Worm (Caenorhabditis elegans) whole organism, L4 larva: ENCODE data around the gene ceh-40.
A peak's percentile ranks its signal among the peaks of the same experiment; 100 is the strongest.

Source experiments
- D1046.2 ChIP-seq: fragments of 200-800 bp; sonication (Bioruptor generic); IDR thresholded peaks from 2 replicates; pipeline ENCODE4 v1.3.6; 2022; ENCODE audit warnings: missing genetic modification characterization, missing compliant biosample characterization
- F10B5.3 ChIP-seq: sonication (generic microtip); optimal IDR thresholded peaks from 2 replicates; lab custom pipeline; 2016; ENCODE audit warnings: mild to moderate bottlenecking, missing genetic modification characterization, missing compliant biosample characterization
- F26F4.8 ChIP-seq: fragments of 200-800 bp; sonication (Bioruptor generic); conservative IDR thresholded peaks from 2 replicates; pipeline ENCODE4 v1.3.6; 2022; ENCODE audit warnings: missing genetic modification characterization, missing compliant biosample characterization
- F37D6.2 ChIP-seq: sonication (generic microtip); optimal IDR thresholded peaks from 2 replicates; lab custom pipeline; 2016; ENCODE audit warnings: mild to moderate bottlenecking, missing genetic modification characterization, missing compliant biosample characterization
- F49E8.2 ChIP-seq: sonication (generic microtip); optimal IDR thresholded peaks from 2 replicates; lab custom pipeline; 2016; ENCODE audit warnings: missing compliant biosample characterization, mild to moderate bottlenecking, missing genetic modification characterization, borderline replicate concordance
- Y105C5A.15 ChIP-seq: fragments of 200-800 bp; sonication (Bioruptor generic); IDR thresholded peaks from 2 replicates; pipeline ENCODE4 v1.3.6; 2022; ENCODE audit warnings: missing genetic modification characterization, missing compliant biosample characterization
- Y75B8A.6 ChIP-seq: fragments of 200-800 bp; sonication (Bioruptor generic); IDR thresholded peaks from 2 replicates; pipeline ENCODE4 v1.3.6; 2022; ENCODE audit warnings: missing genetic modification reagents, missing genetic modification characterization, missing compliant biosample characterization
- ZK337.2 ChIP-seq: fragments of 200-800 bp; sonication (Bioruptor generic); IDR thresholded peaks from 2 replicates; pipeline ENCODE4 v1.3.6; 2022; ENCODE audit warnings: missing genetic modification reagents, missing genetic modification characterization, missing compliant biosample characterization
- aha-1 ChIP-seq: fragments of 150-350 bp; peaks from one replicate; lab custom pipeline; 2014; ENCODE audit warnings: missing biosample characterization, missing genetic modification characterization
- aly-2 ChIP-seq: sonication (generic microtip); optimal IDR thresholded peaks from 2 replicates; lab custom pipeline; 2018; ENCODE audit warnings: missing biosample characterization, missing genetic modification characterization
- ceh-20 ChIP-seq: fragments of 200-800 bp; sonication (Bioruptor generic); IDR thresholded peaks from 2 replicates; pipeline ENCODE4 v1.3.6; 2022; ENCODE audit warnings: missing genetic modification reagents, missing genetic modification characterization, missing compliant biosample characterization
- ceh-32 ChIP-seq: sonication (generic microtip); optimal IDR thresholded peaks from 2 replicates; lab custom pipeline; 2016; ENCODE audit warnings: mild to moderate bottlenecking, missing genetic modification characterization, missing compliant biosample characterization; ENCODE audit not compliant: poor library complexity
- ceh-44 ChIP-seq: fragments of 200-800 bp; sonication (Bioruptor generic); IDR thresholded peaks from 2 replicates; pipeline ENCODE4 v1.3.6; 2022; ENCODE audit warnings: missing genetic modification reagents, missing genetic modification characterization, missing compliant biosample characterization
- ceh-62 ChIP-seq: sonication (generic microtip); optimal IDR thresholded peaks from 2 replicates; lab custom pipeline; 2017; ENCODE audit warnings: missing biosample characterization, missing genetic modification characterization
- cey-2 ChIP-seq: sonication (generic microtip); optimal IDR thresholded peaks from 3 replicates; lab custom pipeline; 2017; ENCODE audit warnings: missing genetic modification characterization, mild to moderate bottlenecking, missing compliant biosample characterization, antibody characterized with exemption, borderline replicate concordance; ENCODE audit not compliant: insufficient read depth
- daf-16 ChIP-seq, 3 experiments: sonication (generic microtip); optimal IDR thresholded peaks; 2 replicates each; lab custom pipeline; 2016 to 2017; ENCODE audit warnings: missing genetic modification characterization in 3 of 3, missing genetic modification reagents in 3 of 3, mild to moderate bottlenecking in 2 of 3, missing compliant biosample characterization in 2 of 3, missing biosample characterization in 1 of 3, moderate library complexity in 1 of 3
- daf-8 ChIP-seq: fragments of 200-800 bp; sonication (Bioruptor generic); IDR thresholded peaks from 2 replicates; pipeline ENCODE4 v1.3.6; 2022; ENCODE audit warnings: missing genetic modification characterization, missing compliant biosample characterization
- dmd-6 ChIP-seq: fragments of 200-800 bp; sonication (Bioruptor generic); IDR thresholded peaks from 2 replicates; pipeline ENCODE4 v1.3.6; 2022; ENCODE audit warnings: missing genetic modification reagents, missing genetic modification characterization, missing compliant biosample characterization
- dmd-8 ChIP-seq: fragments of 200-800 bp; sonication (Bioruptor generic); IDR thresholded peaks from 2 replicates; pipeline ENCODE4 v1.3.6; 2022; ENCODE audit warnings: missing genetic modification characterization, missing compliant biosample characterization
- egl-27 ChIP-seq: sonication (generic microtip); optimal IDR thresholded peaks from 3 replicates; lab custom pipeline; 2017; ENCODE audit warnings: missing biosample characterization, missing genetic modification reagents, missing genetic modification characterization
- egl-43 ChIP-seq: fragments of 200-800 bp; sonication (Bioruptor generic); IDR thresholded peaks from 2 replicates; pipeline ENCODE4 v1.3.6; 2022; ENCODE audit warnings: missing genetic modification reagents, missing genetic modification characterization, missing compliant biosample characterization
- fos-1 ChIP-seq: fragments of 150-350 bp; optimal IDR thresholded peaks from 2 replicates; lab custom pipeline; 2014; ENCODE audit warnings: missing biosample characterization, missing genetic modification characterization
- hif-1 ChIP-seq, 2 experiments: sonication (generic microtip); optimal IDR thresholded peaks; 2 replicates each; lab custom pipeline; 2016 to 2017; ENCODE audit warnings: missing compliant biosample characterization in 2 of 2, missing genetic modification characterization in 2 of 2, missing genetic modification reagents in 2 of 2, missing genotype in 2 of 2, mild to moderate bottlenecking in 1 of 2
- hlh-30 ChIP-seq: sonication (generic microtip); optimal IDR thresholded peaks from 2 replicates; lab custom pipeline; 2017; ENCODE audit warnings: antibody characterized with exemption, mild to moderate bottlenecking, missing genetic modification characterization, missing compliant biosample characterization; ENCODE audit not compliant: insufficient read depth
- hmg-1.1 ChIP-seq: fragments of 200-800 bp; sonication (Bioruptor generic); IDR thresholded peaks from 2 replicates; pipeline ENCODE4 v1.3.6; 2022; ENCODE audit warnings: missing genetic modification reagents, missing genetic modification characterization, missing compliant biosample characterization
- lin-15B ChIP-seq: fragments of 150-350 bp; sonication (generic microtip); optimal IDR thresholded peaks from 3 replicates; lab custom pipeline; 2014; ENCODE audit warnings: missing biosample characterization, missing genetic modification characterization
- lin-29 ChIP-seq: fragments of 200-800 bp; sonication (Bioruptor generic); IDR thresholded peaks from 2 replicates; pipeline ENCODE4 v1.3.6; 2022; ENCODE audit warnings: missing genetic modification reagents, missing genetic modification characterization, missing compliant biosample characterization
- lin-39 ChIP-seq: fragments of 150-350 bp; optimal IDR thresholded peaks from 2 replicates; lab custom pipeline; 2014; ENCODE audit warnings: missing biosample characterization, missing genetic modification reagents, missing genetic modification characterization
- lsy-2 ChIP-seq, 2 experiments: fragments of 150-350 bp in 1 of 2; sonication (generic microtip) in 1 of 2; optimal IDR thresholded peaks; 2 replicates each; lab custom pipeline; 2014 to 2017; ENCODE audit warnings: missing biosample characterization in 2 of 2, missing genetic modification characterization in 2 of 2
- mdl-1 ChIP-seq, 2 experiments: fragments of 150-350 bp in 1 of 2; sonication (generic microtip) in 1 of 2; optimal IDR thresholded peaks; 2 replicates each; lab custom pipeline; 2014 to 2017; ENCODE audit warnings: missing biosample characterization in 2 of 2, missing genetic modification characterization in 2 of 2
- mes-2 ChIP-seq: sonication (generic microtip); optimal IDR thresholded peaks from 2 replicates; lab custom pipeline; 2016; ENCODE audit warnings: missing genotype, mild to moderate bottlenecking, missing genetic modification characterization, missing compliant biosample characterization; ENCODE audit not compliant: poor library complexity, severe bottlenecking
- nhr-111 ChIP-seq: fragments of 200-800 bp; sonication (Bioruptor generic); optimal IDR thresholded peaks from 2 replicates; lab custom pipeline; 2018; ENCODE audit warnings: mild to moderate bottlenecking, missing genetic modification characterization, missing compliant biosample characterization
- nhr-237 ChIP-seq: sonication (generic microtip); optimal IDR thresholded peaks from 2 replicates; lab custom pipeline; 2017; ENCODE audit warnings: missing biosample characterization, missing genetic modification characterization
- nhr-28 ChIP-seq: fragments of 150-350 bp; optimal IDR thresholded peaks from 2 replicates; lab custom pipeline; 2014; ENCODE audit warnings: missing biosample characterization, missing genetic modification characterization
- pqm-1 ChIP-seq: sonication (generic microtip); optimal IDR thresholded peaks from 2 replicates; lab custom pipeline; 2017; ENCODE audit warnings: missing biosample characterization, missing genetic modification characterization
- rbr-2 ChIP-seq: sonication (generic microtip); optimal IDR thresholded peaks from 2 replicates; lab custom pipeline; 2016; ENCODE audit warnings: missing genotype, missing genetic modification characterization, missing compliant biosample characterization
- saeg-2 ChIP-seq: fragments of 200-800 bp; sonication (Bioruptor generic); IDR thresholded peaks from 2 replicates; pipeline ENCODE4 v1.3.6; 2022; ENCODE audit warnings: missing genetic modification reagents, missing genetic modification characterization, missing compliant biosample characterization
- sdz-12 ChIP-seq: fragments of 200-800 bp; sonication (Bioruptor generic); optimal IDR thresholded peaks from 2 replicates; lab custom pipeline; 2018; ENCODE audit warnings: mild to moderate bottlenecking, missing genetic modification characterization, missing compliant biosample characterization
- snpc-1.2 ChIP-seq: fragments of 200-800 bp; sonication (Bioruptor generic); IDR thresholded peaks from 2 replicates; pipeline ENCODE4 v1.3.6; 2022; ENCODE audit warnings: missing genetic modification reagents, missing genetic modification characterization, missing compliant biosample characterization
- snpc-4 ChIP-seq: fragments of 150-350 bp; optimal IDR thresholded peaks from 2 replicates; lab custom pipeline; 2014; ENCODE audit warnings: missing biosample characterization, missing genetic modification characterization
- tag-97 ChIP-seq: fragments of 200-800 bp; sonication (Bioruptor generic); IDR thresholded peaks from 2 replicates; pipeline ENCODE4 v1.3.6; 2022; ENCODE audit warnings: missing genetic modification characterization, missing compliant biosample characterization
- tra-1 ChIP-seq: fragments of 200-800 bp; sonication (Bioruptor generic); IDR thresholded peaks from 2 replicates; pipeline ENCODE4 v1.3.6; 2022; ENCODE audit warnings: missing genetic modification reagents, missing genetic modification characterization, missing compliant biosample characterization
- unc-39 ChIP-seq: sonication (generic microtip); optimal IDR thresholded peaks from 2 replicates; lab custom pipeline; 2017; ENCODE audit warnings: missing biosample characterization, missing genetic modification characterization
- unc-62 ChIP-seq, 3 experiments: fragments of 150-350 bp in 1 of 3; sonication (generic microtip); optimal IDR thresholded peaks in 2 of 3; peaks in 1 of 3; 1 replicate in 1 of 3; 2 replicates in 2 of 3; lab custom pipeline; 2014 to 2017; ENCODE audit warnings: missing biosample characterization in 3 of 3, missing genetic modification characterization in 3 of 3, missing genetic modification reagents in 3 of 3, missing genotype in 1 of 3
- zfp-3 ChIP-seq: fragments of 200-800 bp; sonication (Bioruptor generic); conservative IDR thresholded peaks from 2 replicates; pipeline ENCODE4 v1.3.6; 2022; ENCODE audit warnings: missing genetic modification reagents, missing genetic modification characterization, missing compliant biosample characterization
- zip-2 ChIP-seq: fragments of 150-350 bp; optimal IDR thresholded peaks from 2 replicates; lab custom pipeline; 2014; ENCODE audit warnings: missing biosample characterization, missing genetic modification characterization
- ztf-7 ChIP-seq: fragments of 150-350 bp; optimal IDR thresholded peaks from 2 replicates; lab custom pipeline; 2014; ENCODE audit warnings: missing biosample characterization, missing genetic modification characterization

Gene ceh-40

DNA sequence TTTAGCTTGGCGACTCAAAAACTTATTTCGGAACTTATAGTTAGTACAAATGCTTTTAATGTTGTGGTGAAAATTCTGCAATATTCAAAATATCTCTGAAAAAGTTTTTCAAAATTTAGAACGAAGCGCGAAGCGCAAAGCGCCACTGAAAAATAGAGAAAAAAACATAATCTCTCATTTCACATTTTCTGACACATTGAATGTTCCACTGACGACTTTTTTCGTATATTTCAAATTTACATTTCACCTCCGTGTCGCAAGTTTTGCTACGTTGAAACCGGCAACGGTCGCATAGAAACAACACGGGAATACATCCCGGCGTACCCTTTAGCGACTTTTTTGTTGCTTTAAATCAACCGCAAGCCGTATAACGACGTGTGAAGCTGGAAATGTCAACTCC, 27.8 kb upstream of the ceh-40 start, which contains the start of gene F42F12.14:
TSS of gene F42F12.14 (plus strand) at position 301 of the 400 bp plus-strand sequence.
- TF ChIP-seq snpc-4 (tag; lab: Kevin White, UChicago) (no peak), unc-39 (tag; lab: Kevin White, UChicago) (no peak), unc-62 (GFP tag; optimal IDR thresholded peaks at IDR 0.05 in 1 of 2; lab: Kevin White, UChicago) (peak in 1 of 2 experiments; percentile 74), unc-62 (tag; optimal IDR thresholded peaks at IDR 0.05; lab: Kevin White, UChicago) (no peak), hlh-30 (tag; lab: Kevin White, UChicago) (no peak), aly-2 (tag; lab: Kevin White, UChicago) (no peak), cey-2 (no peak)

- peak; percentile 28 for TF ChIP-seq ztf-7 (tag; lab: Kevin White, UChicago)
- no peak for TF ChIP-seq lin-29
- no peak for TF ChIP-seq pqm-1
- TF ChIP-seq lsy-2 (tag; optimal IDR thresholded peaks at IDR 0.05; lab: Kevin White, UChicago), result no peak
- peak; percentile 54 for TF ChIP-seq dmd-6
- no peak for TF ChIP-seq F37D6.2 (tag; lab: Kevin White, UChicago)
- 0 out of 2 replicates have a peak, but pooled peaks have one; percentile 51 for TF ChIP-seq ZK337.2
- peak; percentile 81 for TF ChIP-seq ceh-44 (GFP tag; lab: Robert Waterston, UW)
- TF ChIP-seq F49E8.2 (tag; lab: Kevin White, UChicago), result no peak
- TF ChIP-seq F10B5.3 (tag; lab: Kevin White, UChicago), result no peak
- TF ChIP-seq ceh-62 (tag; lab: Kevin White, UChicago), result no peak
- TF ChIP-seq nhr-111 (GFP tag; lab: Kevin White, UChicago), result no peak
- TF ChIP-seq daf-8 (GFP tag; lab: Robert Waterston, UW), result no peak
- no peak for TF ChIP-seq mdl-1 (tag; optimal IDR thresholded peaks at IDR 0.05; lab: Kevin White, UChicago)
- 0 out of 2 replicates have a peak, but pooled peaks have one; percentile 53 for TF ChIP-seq zfp-3 (GFP tag; lab: Robert Waterston, UW)
- no peak for TF ChIP-seq unc-39 (tag; lab: Kevin White, UChicago)
- TF ChIP-seq zip-2 (tag; lab: Kevin White, UChicago), result no peak
- peak; percentile 56 for TF ChIP-seq nhr-28 (tag; lab: Kevin White, UChicago)
- TF ChIP-seq ceh-32 (tag; lab: Kevin White, UChicago), result no peak
- peak; percentile 28 for TF ChIP-seq rbr-2
- peak; percentile 42; the same call in 1 of the 2 replicates for TF ChIP-seq ceh-20
- peak; percentile 78 for TF ChIP-seq hmg-1.1 (GFP tag; lab: Robert Waterston, UW)
- no peak; the same call in none of the 2 replicates for TF ChIP-seq egl-43 (GFP tag; lab: Robert Waterston, UW)
- no peak for TF ChIP-seq lin-15B (tag; lab: Kevin White, UChicago)
- peak; percentile 80 for TF ChIP-seq dmd-8
- TF ChIP-seq hlh-30 (tag; lab: Kevin White, UChicago), result peak; percentile 27
- peak; percentile 92 for TF ChIP-seq aha-1 (tag; lab: Kevin White, UChicago)
- TF ChIP-seq fos-1 (tag; lab: Kevin White, UChicago), result no peak
- TF ChIP-seq F26F4.8, result peak; percentile 67; the same call in 1 of the 2 replicates
- TF ChIP-seq egl-27 (tag; lab: Kevin White, UChicago), result no peak
- peak; percentile 63; the same call in 1 of the 2 replicates for TF ChIP-seq tra-1 (GFP tag; lab: Robert Waterston, UW)
- no peak for TF ChIP-seq sdz-12
- TF ChIP-seq lin-39 (tag; lab: Kevin White, UChicago), result no peak
- TF ChIP-seq daf-16 (GFP tag; optimal IDR thresholded peaks at IDR 0.05; lab: Kevin White, UChicago), result peak; percentile 22 to 59
- peak; percentile 67 for TF ChIP-seq daf-16 (tag; optimal IDR thresholded peaks at IDR 0.05; lab: Kevin White, UChicago)
- TF ChIP-seq cey-2, result no peak
- no peak for TF ChIP-seq nhr-237 (tag; lab: Kevin White, UChicago)
- peak; percentile 62; the same call in 1 of the 2 replicates for TF ChIP-seq saeg-2 (GFP tag; lab: Robert Waterston, UW)
- TF ChIP-seq hif-1 (tag; optimal IDR thresholded peaks at IDR 0.05; lab: Kevin White, UChicago), result no peak
- TF ChIP-seq Y105C5A.15 (GFP tag; lab: Robert Waterston, UW), result no peak
- 0 out of 2 replicates have a peak, but pooled peaks have one; percentile 50 for TF ChIP-seq Y75B8A.6
- peak; percentile 77 for TF ChIP-seq mes-2 (tag; lab: Kevin White, UChicago)
- TF ChIP-seq D1046.2 (GFP tag; lab: Robert Waterston, UW), result no peak
- peak; percentile 89 for TF ChIP-seq snpc-1.2
- TF ChIP-seq tag-97, result no peak
These were observed 27.2 kb upstream of the ceh-40 start for ce11 chrX:12347822-12348221.
